Worm (Caenorhabditis elegans) whole organism, dauer: ENCODE data around the gene sid-2.

Source experiments
- unc-62 ChIP-seq: sonication (generic microtip); optimal IDR thresholded peaks from 2 replicates; lab custom pipeline; 2017; ENCODE audit warnings: missing biosample characterization, missing genetic modification reagents, missing genetic modification characterization

Gene sid-2

DNA sequence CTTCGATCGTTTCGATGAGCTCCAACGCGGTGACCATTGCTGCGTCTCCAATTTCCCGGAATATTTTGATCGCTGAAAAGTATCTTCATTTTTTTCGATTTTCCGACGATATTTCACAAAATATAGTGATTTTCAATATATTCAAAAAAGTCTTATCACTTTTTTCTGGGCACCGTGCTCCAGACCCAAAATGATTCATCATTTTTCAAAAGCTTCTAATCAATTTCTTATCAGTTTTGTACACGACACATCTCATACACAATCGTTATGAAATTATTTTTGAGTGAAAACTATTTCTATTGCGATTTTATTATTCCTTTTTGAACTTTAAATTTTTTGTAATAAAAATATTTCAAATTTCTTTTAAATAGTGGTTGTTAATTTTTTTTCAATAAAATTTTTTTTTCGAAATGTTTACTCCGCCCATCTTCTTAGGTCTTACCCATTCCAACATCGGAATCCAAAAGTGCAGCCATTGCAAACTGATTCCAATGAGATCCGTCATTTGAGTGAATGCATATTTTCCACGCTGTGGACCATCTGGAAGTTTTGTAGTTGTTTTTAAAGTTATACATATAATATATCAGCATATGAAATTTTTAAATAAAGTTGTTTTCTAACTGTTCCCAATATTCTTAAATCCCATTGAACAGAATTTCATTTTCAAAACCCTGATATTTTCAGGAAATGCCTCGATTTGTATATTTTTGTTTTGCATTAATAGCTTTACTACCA is at the start of gene sid-2:
sid-2 (plus strand) TSS at position 685 of the 735 bp plus-strand sequence.
- no peak for TF ChIP-seq unc-62

DNA sequence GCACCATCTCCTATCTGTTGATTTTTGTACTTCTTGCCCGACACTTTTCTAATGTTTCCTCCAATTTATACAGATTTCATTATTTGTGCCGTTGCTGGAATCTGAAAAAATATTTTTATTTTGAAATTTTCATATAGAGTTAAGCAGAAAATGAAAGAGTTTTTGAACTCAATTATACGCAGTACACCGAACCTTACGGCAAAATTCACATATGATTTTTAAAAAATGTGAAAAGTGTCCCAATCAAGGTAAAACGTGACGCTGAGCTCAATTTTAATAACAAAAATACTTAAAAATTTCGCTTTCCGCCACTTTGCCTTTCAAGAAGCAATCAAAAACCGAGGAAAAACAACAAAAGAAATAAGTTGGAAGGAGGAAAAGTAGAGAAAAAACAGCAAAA is 48.5 kb upstream of the sid-2 start, which contains the start of gene arrd-17:
arrd-17 (minus strand) TSS at position 101 of the 400 bp plus-strand sequence.
- no peak for TF ChIP-seq unc-62

DNA sequence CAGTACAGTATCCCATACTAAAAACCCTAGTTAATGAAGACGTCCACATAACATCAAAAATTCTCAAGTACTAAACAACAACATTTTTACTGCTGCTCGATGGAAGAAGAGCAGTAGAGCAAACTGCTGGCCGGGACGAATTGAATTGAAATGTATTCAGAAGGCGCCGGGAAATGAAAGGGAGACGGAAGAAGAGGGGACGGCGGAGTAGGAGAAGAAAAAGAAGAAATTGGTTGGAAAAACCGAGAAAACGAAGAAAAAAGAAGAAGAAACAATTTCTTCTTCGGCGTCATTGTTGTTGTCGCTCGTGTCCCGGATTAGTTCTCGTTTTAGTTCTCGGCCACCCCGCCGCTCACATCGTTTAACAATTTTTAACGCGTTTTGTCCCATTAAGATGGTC is 45.4 kb upstream of the sid-2 start:
- TF ChIP-seq unc-62 = no peak

DNA sequence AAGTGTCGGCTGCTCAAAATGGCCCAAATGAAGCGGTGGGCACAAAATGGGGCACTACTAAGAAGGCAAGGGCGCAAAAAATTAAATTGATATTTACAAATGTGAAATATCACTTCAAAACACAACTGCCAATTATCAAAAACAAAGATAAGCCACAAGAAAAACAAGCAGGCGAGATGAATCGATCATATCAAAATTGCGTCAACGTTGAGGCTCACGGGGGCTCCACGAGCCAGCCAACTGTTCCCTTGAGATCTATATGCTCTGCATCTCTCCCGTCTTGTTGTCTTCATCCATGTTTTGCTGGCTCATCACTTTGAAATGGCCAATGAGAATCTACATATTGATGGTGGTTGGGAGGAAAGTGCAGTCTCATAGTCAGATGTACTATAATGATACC is 44.0 kb upstream of the sid-2 start:
- no peak for TF ChIP-seq unc-62

DNA sequence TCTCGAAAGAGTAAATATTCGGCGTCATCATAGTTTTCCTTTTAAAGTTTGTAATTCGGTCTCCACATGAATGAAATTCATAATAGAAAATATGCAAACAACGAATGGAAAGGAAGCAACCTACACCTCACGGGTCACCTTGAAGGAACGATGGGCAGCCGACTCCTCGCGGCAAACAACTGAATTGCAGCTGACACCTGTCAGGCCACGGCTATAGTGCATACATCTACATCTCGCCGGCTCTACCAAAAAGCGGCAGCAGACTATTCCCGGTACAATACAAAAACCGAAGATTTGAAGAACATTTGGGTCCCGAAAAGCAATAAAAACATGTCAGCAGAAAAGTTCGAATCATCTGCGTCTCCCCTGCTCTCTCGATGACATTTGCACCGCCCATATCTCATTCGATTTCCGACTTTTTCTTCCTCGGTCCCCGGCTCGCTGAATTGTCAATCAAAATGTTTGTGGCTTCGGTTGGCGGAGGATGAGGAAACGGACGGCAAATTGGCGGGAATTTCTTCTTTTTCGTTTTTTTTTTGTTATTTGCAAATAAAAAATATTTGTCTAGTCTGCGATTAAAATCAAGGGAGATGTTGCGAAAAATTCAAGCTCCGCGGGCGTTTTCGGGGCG is 43.4 kb upstream of the sid-2 start:
- no peak for TF ChIP-seq unc-62

DNA sequence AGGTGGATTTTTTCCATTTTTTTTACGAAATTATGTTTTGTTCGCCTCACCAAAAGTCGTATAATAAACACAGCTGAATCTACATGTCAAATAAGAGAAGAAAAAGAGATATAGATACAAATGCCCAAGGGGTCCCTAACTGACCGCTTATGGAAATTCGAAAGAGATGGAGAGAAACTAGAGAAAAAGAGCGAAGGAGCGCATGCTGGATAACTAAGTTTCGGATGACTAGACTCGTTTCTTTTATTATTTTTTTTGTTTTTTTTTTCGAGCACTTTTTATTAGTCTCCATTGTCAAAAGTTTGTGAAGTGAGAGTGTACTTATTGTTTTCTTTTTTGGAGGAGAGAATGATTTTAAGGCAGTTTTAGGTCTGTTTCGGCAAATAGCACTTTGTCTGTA is 41.6 kb upstream of the sid-2 start:
- TF ChIP-seq unc-62 = no peak

DNA sequence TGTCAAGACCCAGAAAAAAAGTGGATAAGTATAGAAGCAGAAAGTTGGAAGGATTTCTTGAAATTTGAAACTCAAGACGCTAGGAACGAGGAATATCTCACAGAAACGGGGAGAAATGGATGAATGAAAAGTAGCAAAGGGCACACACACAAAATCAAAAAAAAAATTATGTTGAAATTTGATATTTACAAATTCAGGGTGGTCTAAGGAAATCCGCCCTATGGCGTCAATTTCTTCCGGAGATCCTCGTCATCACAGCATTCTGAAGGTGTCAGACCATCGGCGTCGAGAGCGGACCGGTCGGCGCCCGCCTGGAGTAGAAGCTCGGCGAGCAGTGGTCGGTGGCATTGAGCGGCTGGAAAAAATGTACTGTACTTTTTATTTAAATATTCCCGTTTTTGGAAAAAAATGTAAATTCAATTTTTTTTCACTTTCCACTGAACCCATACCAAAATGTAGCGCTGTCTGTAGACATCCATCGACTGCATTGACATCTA is 39.2 kb upstream of the sid-2 start:
- no peak for TF ChIP-seq unc-62

DNA sequence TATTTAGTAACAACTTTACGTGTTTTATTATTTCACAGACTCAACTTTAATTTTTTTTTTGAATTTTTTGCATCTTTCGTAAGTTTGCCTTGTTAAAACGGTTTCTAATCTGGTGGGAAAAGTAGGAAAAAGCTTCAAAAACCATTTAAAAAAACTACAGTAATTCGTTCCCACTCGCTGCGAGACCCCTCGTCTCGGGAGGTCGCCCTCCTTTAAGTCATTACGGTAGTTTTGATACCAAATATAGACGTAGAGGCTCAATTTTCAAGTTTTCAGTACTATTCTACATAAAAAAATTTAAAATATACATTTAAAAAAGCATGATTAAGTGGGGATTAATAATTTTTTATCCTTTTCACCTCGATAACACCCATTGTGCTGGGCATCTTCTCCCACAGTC is 38.4 kb upstream of the sid-2 start:
- TF ChIP-seq unc-62 = no peak

DNA sequence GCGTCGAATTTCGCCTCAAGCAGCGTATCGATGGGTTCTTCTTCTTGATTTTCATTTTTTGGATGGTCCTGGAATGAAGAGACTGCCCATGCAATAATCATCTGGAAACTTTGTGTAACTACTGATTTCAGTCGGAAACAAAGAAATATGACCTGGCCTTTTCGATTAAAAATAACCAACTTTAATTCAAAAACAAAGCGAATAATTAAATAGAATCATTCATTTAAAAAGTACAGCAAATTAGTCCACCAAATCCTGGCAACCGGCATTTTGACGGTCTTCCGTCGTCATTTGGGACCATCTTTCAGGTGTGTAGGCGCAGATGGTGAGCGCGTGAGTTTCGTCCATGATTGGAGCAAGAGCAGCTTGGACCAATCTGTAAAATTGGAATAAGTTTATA is 37.7 kb upstream of the sid-2 start, which contains the start of gene acbp-5:
acbp-5 (minus strand) TSS at position 101 of the 400 bp plus-strand sequence.
- no peak for TF ChIP-seq unc-62

DNA sequence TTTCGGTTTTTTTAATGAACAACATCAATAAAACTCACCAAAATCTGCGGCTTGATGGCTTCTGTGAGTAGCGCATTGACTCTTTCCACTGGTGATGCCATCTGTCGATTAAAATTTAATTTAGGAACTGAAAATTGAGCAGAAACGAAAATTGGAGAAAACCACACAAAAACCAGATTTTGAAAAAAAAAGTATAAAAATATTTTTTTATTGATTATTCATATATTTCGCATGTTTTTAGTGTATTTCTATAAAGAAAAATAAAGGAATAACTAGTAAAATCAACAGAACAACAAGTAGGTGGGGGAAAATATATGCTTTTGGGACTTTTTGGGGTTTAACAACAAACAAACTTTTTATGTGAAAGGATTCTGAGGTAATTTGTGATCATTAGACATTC is 37.0 kb upstream of the sid-2 start, which contains the start of gene T12D8.10:
T12D8.10 (minus strand) TSS at position 101 of the 400 bp plus-strand sequence.
- no peak for TF ChIP-seq unc-62

DNA sequence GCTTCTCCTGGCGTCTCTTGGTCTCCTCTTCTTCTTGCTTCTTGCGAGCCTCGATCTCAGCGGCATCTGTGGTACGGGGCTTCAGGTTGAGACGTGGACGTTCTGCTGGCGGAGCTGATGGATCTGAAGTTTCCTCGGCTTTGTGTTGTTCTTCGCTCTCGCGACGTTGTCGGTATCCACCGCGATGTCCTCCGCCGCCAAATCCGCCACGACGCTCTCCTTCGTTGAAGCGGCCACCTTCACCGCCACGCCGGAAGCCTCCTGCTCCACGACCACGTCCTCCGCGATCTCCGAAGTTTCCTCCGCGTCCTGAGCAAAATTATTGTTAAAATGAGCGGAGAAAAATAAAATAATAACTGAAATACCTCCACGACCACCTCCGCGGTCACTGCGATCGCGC is 36.5 kb upstream of the sid-2 start:
- TF ChIP-seq unc-62 = no peak

DNA sequence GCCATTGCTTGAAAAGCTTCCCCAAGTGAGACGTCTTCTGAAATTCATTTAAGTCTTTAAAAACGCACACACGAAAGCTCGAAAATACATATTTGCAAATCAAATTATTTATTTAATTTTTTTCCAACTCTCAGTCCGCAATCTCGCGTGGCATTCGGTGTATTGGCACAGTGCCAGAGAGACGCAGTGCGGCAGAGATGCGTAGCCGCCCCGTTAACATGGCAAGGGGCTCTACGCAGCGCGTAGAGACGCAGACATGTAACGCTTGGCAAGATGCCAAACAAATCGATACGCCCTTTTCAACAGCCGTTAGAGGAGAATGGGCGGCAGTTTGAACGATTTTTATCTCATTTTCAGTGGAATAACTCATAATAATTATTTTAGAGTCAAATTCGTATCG is 35.7 kb upstream of the sid-2 start, which contains the start of the genes drr-2 and set-16:
drr-2 (minus strand) TSS at position 37 of the 400 bp plus-strand sequence.
set-16 (plus strand) TSS at position 383 of the 400 bp plus-strand sequence.
- TF ChIP-seq unc-62 = peak; percentile 42

DNA sequence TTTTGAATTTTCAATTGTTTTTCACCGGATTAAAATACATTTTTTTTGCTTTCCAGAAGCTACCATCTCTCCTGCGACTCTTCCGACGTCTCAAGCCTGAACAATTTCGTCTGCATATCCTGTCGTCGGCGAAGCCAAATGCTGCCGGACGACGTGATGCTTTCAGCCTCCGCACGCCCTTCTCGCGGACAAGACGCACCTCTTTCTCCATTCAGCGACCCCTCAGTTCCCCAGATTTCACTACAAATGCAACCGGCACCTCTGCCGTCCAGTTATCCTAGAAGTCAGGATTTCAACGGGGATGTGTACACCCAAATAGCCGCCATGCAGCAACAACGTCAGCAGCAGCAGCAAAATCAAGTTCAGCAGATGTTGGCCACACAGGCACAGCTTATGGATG is 35.0 kb upstream of the sid-2 start:
- no peak for TF ChIP-seq unc-62

DNA sequence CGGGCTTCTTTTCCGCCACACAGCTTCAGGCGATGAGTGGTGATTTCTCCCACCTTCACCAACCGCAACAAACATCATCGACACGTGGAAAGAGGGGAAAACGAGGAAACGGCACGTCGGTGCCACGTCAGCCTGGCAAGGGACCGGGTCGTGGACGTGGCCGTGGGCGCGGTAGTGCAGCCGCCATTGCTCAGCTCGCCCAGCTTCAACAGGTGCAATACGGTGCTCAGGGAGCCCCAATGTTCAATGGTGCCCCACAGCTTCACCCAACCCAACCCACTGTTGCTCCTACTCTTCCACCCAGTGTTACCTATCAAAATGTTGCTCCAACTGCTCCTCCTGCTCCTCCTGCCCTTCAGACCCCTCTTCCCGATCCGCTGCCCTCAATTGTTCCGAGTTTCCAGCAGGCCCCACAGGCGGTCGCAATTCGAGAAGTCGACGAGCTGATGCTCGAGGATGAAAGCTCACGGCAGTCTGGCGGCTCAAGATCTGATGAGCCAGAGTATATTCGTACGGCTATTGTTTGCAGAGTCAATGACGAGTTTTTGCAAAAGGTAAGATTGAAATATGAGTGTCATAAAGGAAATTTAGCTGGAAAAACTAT is 33.3 kb upstream of the sid-2 start:
- no peak for TF ChIP-seq unc-62

DNA sequence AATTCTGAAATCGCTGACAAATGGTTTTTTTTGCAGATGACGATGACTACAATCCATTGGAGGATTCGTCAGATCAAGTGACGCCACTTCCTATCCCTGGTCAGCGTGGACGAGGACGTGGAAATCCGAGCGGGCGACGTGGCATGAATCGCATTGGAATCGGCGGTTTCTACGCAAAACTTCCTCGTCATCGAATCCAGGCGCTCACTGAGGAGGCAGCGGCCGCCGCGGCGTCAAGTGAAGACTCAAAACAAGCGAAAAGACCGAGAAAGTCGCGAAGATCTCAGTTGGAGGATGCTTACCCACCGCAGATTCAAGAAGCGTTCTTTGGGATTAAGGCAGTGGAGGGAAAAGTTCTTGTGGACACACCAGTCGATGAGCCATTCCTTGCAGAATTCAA is 30.7 kb upstream of the sid-2 start:
- TF ChIP-seq unc-62 = no peak

DNA sequence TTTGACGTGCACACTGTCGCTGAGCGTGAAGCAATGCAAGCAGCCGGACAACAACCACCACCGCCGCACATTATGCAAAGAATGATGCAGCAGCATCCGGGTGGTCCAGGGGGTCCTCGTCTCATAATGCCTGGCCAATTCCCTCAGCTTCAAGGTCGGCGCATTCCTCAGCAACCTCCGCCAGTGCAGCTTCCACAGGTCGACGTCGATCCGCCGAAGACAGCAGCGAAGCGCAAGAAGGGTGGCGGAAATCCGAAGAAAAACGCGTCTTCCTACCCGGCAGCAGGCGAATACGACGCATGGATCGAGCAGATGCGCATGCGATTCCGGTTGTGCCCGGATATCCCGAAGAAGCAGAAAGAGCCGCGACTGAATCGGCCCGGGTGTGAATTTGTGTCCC is 27.8 kb upstream of the sid-2 start:
- no peak for TF ChIP-seq unc-62

DNA sequence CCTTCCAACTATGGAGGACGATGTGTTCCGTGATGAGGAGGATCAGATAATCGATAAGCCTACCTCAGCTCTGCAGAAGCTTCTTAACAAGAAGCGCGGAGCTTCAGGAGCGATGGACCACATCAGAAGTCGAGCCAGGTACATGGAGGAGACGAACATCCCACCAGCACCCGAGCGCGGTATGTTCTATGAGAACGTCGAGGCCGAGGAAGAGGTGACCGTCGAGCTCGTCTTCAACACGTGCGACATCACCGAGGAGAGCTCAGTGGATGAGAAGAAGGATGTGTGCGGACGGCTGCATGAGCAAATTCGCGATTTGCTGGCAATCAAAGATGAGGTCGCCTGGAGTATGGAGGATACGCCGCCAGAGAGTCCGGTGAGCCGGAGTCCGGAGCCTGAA is 27.2 kb upstream of the sid-2 start:
- TF ChIP-seq unc-62 = no peak
